Fruit fly (Drosophila melanogaster): Measurements from ENCODE around the gene CG42464.

DNA sequence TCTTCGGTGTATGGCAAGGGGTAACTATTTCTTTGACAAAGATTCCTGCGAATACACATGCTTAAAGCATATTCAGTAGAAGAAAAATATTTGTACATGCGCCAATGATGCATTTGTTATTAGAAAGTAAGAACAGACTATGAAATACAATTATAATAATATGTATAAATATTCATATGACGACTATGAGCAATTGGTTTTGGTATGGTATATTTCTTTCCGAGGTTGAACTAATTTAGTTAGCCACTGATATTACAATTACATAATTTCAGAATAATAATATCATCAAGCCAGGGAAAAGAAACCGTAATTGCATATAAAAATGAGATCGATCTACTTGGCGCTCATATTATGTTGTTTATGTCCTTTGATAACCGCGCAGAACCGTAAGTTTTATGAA is 2.3 kb downstream of the CG42464 start, which contains the start of gene CG43145:
- TF ChIP-seq Crg-1 (GFP tag; optimal IDR thresholded peaks at IDR 0.05) (no peak), Mnt (GFP tag; optimal IDR thresholded peaks at IDR 0.05) (no peak)
